Fruit fly (Drosophila melanogaster): ENCODE measurements around the gene Atx-1.
A peak's percentile ranks its signal among the peaks of the same experiment; 100 is the strongest.

- TF ChIP-seq salr (GFP tag; optimal IDR thresholded peaks at IDR 0.05) (peak; percentile 42 to 67), dsx (GFP tag; optimal IDR thresholded peaks at IDR 0.05; ENCODE audit: poor library complexity, severe bottlenecking) (peak; percentile 56)
Observed at dm6 chrX:6854563-6854962, 31.6 kb downstream of the Atx-1 start.

Data from whole organism, prepupa.